Fruit fly (Drosophila melanogaster) whole organism, embryonic: Measurements from ENCODE around the gene spn-B.

Experiments used
- Atf6 ChIP-seq: fragments of 200-800 bp; sonication (Bioruptor generic); IDR thresholded peaks from 2 replicates; pipeline ENCODE4 v1.3.6; 2022; ENCODE audit warnings: missing biosample characterization, missing genetic modification characterization
- CG11085 ChIP-seq: fragments of 200-800 bp; sonication (Bioruptor generic); IDR thresholded peaks from 2 replicates; pipeline ENCODE4 v1.3.6; 2022; ENCODE audit warnings: missing biosample characterization, missing genetic modification characterization
- CG12391 ChIP-seq: fragments of 200-800 bp; sonication (Bioruptor generic); optimal IDR thresholded peaks from 3 replicates; lab custom pipeline; 2018; ENCODE audit warnings: missing biosample characterization, mild to moderate bottlenecking, missing genetic modification characterization, moderate library complexity
- CG13894 ChIP-seq: fragments of 200-800 bp; sonication (Bioruptor generic); optimal IDR thresholded peaks from 3 replicates; lab custom pipeline; 2018; ENCODE audit warnings: missing biosample characterization, mild to moderate bottlenecking, missing genetic modification characterization, moderate library complexity
- CG14667 ChIP-seq: fragments of 200-800 bp; sonication (Bioruptor generic); IDR thresholded peaks from 2 replicates; pipeline ENCODE4 v1.3.6; 2022; ENCODE audit warnings: missing biosample characterization, missing genetic modification characterization
- CG14710 ChIP-seq: fragments of 200-800 bp; sonication (Bioruptor generic); optimal IDR thresholded peaks from 3 replicates; lab custom pipeline; 2019; ENCODE audit warnings: missing biosample characterization, mild to moderate bottlenecking, missing genetic modification characterization, moderate library complexity
- CG16779 ChIP-seq: fragments of 200-800 bp; sonication (Bioruptor generic); IDR thresholded peaks from 2 replicates; pipeline ENCODE4 v1.3.6; 2022; ENCODE audit warnings: missing biosample characterization, missing genetic modification characterization
- CG1792 ChIP-seq: fragments of 200-800 bp; sonication (Bioruptor generic); optimal IDR thresholded peaks from 2 replicates; lab custom pipeline; 2016; ENCODE audit warnings: missing biosample characterization, missing genetic modification characterization
- CG18011 ChIP-seq: fragments of 200-800 bp; sonication (Bioruptor generic); optimal IDR thresholded peaks from 2 replicates; lab custom pipeline; 2017; ENCODE audit warnings: missing biosample characterization, missing genetic modification characterization, mild to moderate bottlenecking, moderate library complexity, missing genotype
- CG31441 ChIP-seq: fragments of 200-800 bp; sonication (Bioruptor generic); IDR thresholded peaks from 2 replicates; pipeline ENCODE4 v1.3.6; 2022; ENCODE audit warnings: missing biosample characterization, missing genetic modification characterization
- CG34224 ChIP-seq: fragments of 200-800 bp; sonication (Bioruptor generic); IDR thresholded peaks from 3 replicates; pipeline ENCODE4 v1.3.6; 2022; ENCODE audit warnings: missing biosample characterization, missing genetic modification characterization; ENCODE audit not compliant: partially characterized antibody
- CG34422 ChIP-seq: fragments of 200-800 bp; sonication (Bioruptor generic); IDR thresholded peaks from 3 replicates; pipeline ENCODE4 v1.3.6; 2022; ENCODE audit warnings: missing biosample characterization, missing genetic modification characterization
- CG3995 ChIP-seq: fragments of 200-800 bp; sonication (Bioruptor generic); optimal IDR thresholded peaks from 3 replicates; lab custom pipeline; 2016; ENCODE audit warnings: missing biosample characterization, missing genetic modification characterization
- CG4424 ChIP-seq: fragments of 200-800 bp; sonication (Bioruptor generic); optimal IDR thresholded peaks from 3 replicates; lab custom pipeline; 2016; ENCODE audit warnings: missing biosample characterization, missing genetic modification characterization
- CG4617 ChIP-seq: fragments of 200-800 bp; sonication (Bioruptor generic); optimal IDR thresholded peaks from 3 replicates; lab custom pipeline; 2016; ENCODE audit warnings: missing biosample characterization, missing genetic modification characterization, borderline replicate concordance
- CG5245 ChIP-seq: fragments of 200-800 bp; sonication (Bioruptor generic); optimal IDR thresholded peaks from 3 replicates; lab custom pipeline; 2016; ENCODE audit warnings: missing biosample characterization, missing genetic modification characterization
- CG6254 ChIP-seq: fragments of 200-800 bp; sonication (Bioruptor generic); optimal IDR thresholded peaks from 3 replicates; lab custom pipeline; 2017; ENCODE audit warnings: mild to moderate bottlenecking, missing biosample characterization, missing genetic modification reagents, missing genetic modification characterization
- CG6765 ChIP-seq: fragments of 200-800 bp; sonication (Bioruptor generic); optimal IDR thresholded peaks from 3 replicates; lab custom pipeline; 2017; ENCODE audit warnings: missing biosample characterization, mild to moderate bottlenecking, missing genetic modification characterization
- CG6791 ChIP-seq: fragments of 200-800 bp; sonication (Bioruptor generic); IDR thresholded peaks from 3 replicates; pipeline ENCODE4 v1.3.6; 2022; ENCODE audit warnings: missing biosample characterization, missing genetic modification characterization; ENCODE audit not compliant: partially characterized antibody
- CG9437 ChIP-seq: fragments of 200-800 bp; sonication (Bioruptor generic); optimal IDR thresholded peaks from 2 replicates; lab custom pipeline; 2018; ENCODE audit warnings: missing biosample characterization, mild to moderate bottlenecking, missing genetic modification characterization
- CG9609 ChIP-seq: fragments of 200-800 bp; sonication (Bioruptor generic); optimal IDR thresholded peaks from 3 replicates; lab custom pipeline; 2016; ENCODE audit warnings: missing biosample characterization, missing genetic modification characterization
- D19A ChIP-seq: fragments of 200-800 bp; optimal IDR thresholded peaks from 3 replicates; lab custom pipeline; 2019; ENCODE audit warnings: missing biosample characterization, mild to moderate bottlenecking, missing genetic modification characterization, moderate library complexity
- Dbx ChIP-seq: fragments of 200-800 bp; sonication (Bioruptor generic); IDR thresholded peaks from 3 replicates; pipeline ENCODE4 v1.3.6; 2022; ENCODE audit warnings: missing biosample characterization, missing genetic modification characterization
- Doc2 ChIP-seq: fragments of 200-800 bp; sonication (Bioruptor generic); IDR thresholded peaks from 2 replicates; pipeline ENCODE4 v1.3.6; 2022; ENCODE audit warnings: missing biosample characterization, missing genetic modification characterization
- Dref ChIP-seq: fragments of 200-800 bp; sonication (Bioruptor generic); IDR thresholded peaks from 2 replicates; pipeline ENCODE4 v1.3.6; 2022; ENCODE audit warnings: missing biosample characterization, missing genetic modification characterization
- Ets97D ChIP-seq: fragments of 200-800 bp; sonication (Bioruptor generic); optimal IDR thresholded peaks from 3 replicates; lab custom pipeline; 2016; ENCODE audit warnings: missing biosample characterization, missing genetic modification characterization
- Fer1 ChIP-seq: fragments of 200-800 bp; sonication (Bioruptor generic); optimal IDR thresholded peaks from 2 replicates; lab custom pipeline; 2017; ENCODE audit warnings: missing biosample characterization, mild to moderate bottlenecking, missing genetic modification characterization
- HLHmδ ChIP-seq: fragments of 200-800 bp; sonication (Bioruptor generic); optimal IDR thresholded peaks from 2 replicates; lab custom pipeline; 2018; ENCODE audit warnings: missing biosample characterization, mild to moderate bottlenecking, missing genetic modification characterization, moderate library complexity
- Hmr ChIP-seq: fragments of 200-800 bp; sonication (Bioruptor generic); optimal IDR thresholded peaks from 3 replicates; lab custom pipeline; 2017; ENCODE audit warnings: mild to moderate bottlenecking, missing biosample characterization, missing genetic modification reagents, missing genetic modification characterization
- NK7.1 ChIP-seq: fragments of 200-800 bp; sonication (Bioruptor generic); optimal IDR thresholded peaks from 3 replicates; lab custom pipeline; 2016; ENCODE audit warnings: missing biosample characterization, missing genetic modification characterization
- Six4 ChIP-seq: fragments of 200-800 bp; sonication (Bioruptor generic); optimal IDR thresholded peaks from 2 replicates; lab custom pipeline; 2016; ENCODE audit warnings: missing biosample characterization, missing genetic modification characterization
- Trl ChIP-seq, 3 experiments: fragments of >200 bp in 2 of 3; fragments of 200-800 bp in 1 of 3; sonication (Bioruptor generic) in 1 of 3; optimal IDR thresholded peaks; 2 replicates in 1 of 3; 3 replicates in 2 of 3; lab custom pipeline; 2016 to 2017; ENCODE audit warnings: missing biosample characterization in 1 of 3, missing genetic modification characterization in 1 of 3
- abd-A ChIP-seq: fragments of 200-800 bp; sonication (Bioruptor generic); optimal IDR thresholded peaks from 3 replicates; lab custom pipeline; 2019; ENCODE audit warnings: missing biosample characterization, mild to moderate bottlenecking, missing genetic modification characterization, moderate library complexity
- bab2 ChIP-seq: fragments of 200-800 bp; sonication (Bioruptor generic); optimal IDR thresholded peaks from 2 replicates; lab custom pipeline; 2016; ENCODE audit warnings: missing biosample characterization, missing genetic modification characterization
- chn ChIP-seq: fragments of 200-800 bp; sonication (Bioruptor generic); optimal IDR thresholded peaks from 2 replicates; lab custom pipeline; 2016; ENCODE audit warnings: missing biosample characterization, missing genetic modification characterization
- cwo ChIP-seq: fragments of 200-800 bp; sonication (Bioruptor generic); optimal IDR thresholded peaks from 3 replicates; lab custom pipeline; 2017; ENCODE audit warnings: missing biosample characterization, missing genetic modification characterization, mild to moderate bottlenecking, moderate library complexity, missing genetic modification reagents
- dmrt99B ChIP-seq: fragments of 200-800 bp; sonication (Bioruptor generic); optimal IDR thresholded peaks from 2 replicates; lab custom pipeline; 2018; ENCODE audit warnings: missing biosample characterization, mild to moderate bottlenecking, missing genetic modification characterization, moderate library complexity
- esg ChIP-seq: fragments of 200-800 bp; sonication (Bioruptor generic); conservative IDR thresholded peaks from 2 replicates; pipeline ENCODE4 v1.3.6; 2022; ENCODE audit warnings: missing biosample characterization, missing genetic modification characterization
- ewg ChIP-seq: fragments of 200-800 bp; sonication (Bioruptor generic); optimal IDR thresholded peaks from 3 replicates; lab custom pipeline; 2017; ENCODE audit warnings: mild to moderate bottlenecking, missing biosample characterization, missing genetic modification reagents, missing genetic modification characterization
- exex ChIP-seq: fragments of 200-800 bp; sonication (Bioruptor generic); optimal IDR thresholded peaks from 4 replicates; lab custom pipeline; 2018; ENCODE audit warnings: missing biosample characterization, mild to moderate bottlenecking, missing genetic modification characterization, moderate library complexity
- gcm ChIP-seq: fragments of 200-800 bp; sonication (Bioruptor generic); optimal IDR thresholded peaks from 2 replicates; lab custom pipeline; 2019; ENCODE audit warnings: missing biosample characterization, mild to moderate bottlenecking, missing genetic modification characterization, moderate library complexity
- hbn ChIP-seq: fragments of 200-800 bp; sonication (Bioruptor generic); IDR thresholded peaks from 2 replicates; pipeline ENCODE4 v1.3.6; 2022; ENCODE audit warnings: missing biosample characterization, missing genetic modification characterization; ENCODE audit not compliant: partially characterized antibody
- insv ChIP-seq, 2 experiments: fragments of 200-800 bp; sonication (Bioruptor generic); optimal IDR thresholded peaks; 3 replicates each; lab custom pipeline; 2016 to 2018; ENCODE audit warnings: missing biosample characterization in 2 of 2, missing genetic modification characterization in 2 of 2
- nmo ChIP-seq: fragments of 200-800 bp; sonication (Bioruptor generic); optimal IDR thresholded peaks from 2 replicates; lab custom pipeline; 2018; ENCODE audit warnings: missing biosample characterization, mild to moderate bottlenecking, missing genetic modification characterization, moderate library complexity
- oc ChIP-seq: fragments of 200-800 bp; sonication (Bioruptor generic); optimal IDR thresholded peaks from 2 replicates; lab custom pipeline; 2018; ENCODE audit warnings: missing biosample characterization, mild to moderate bottlenecking, missing genetic modification characterization, moderate library complexity
- sna ChIP-seq: fragments of 200-800 bp; sonication (Bioruptor generic); IDR thresholded peaks from 2 replicates; pipeline ENCODE4 v1.3.6; 2022; ENCODE audit warnings: missing biosample characterization, missing genetic modification characterization; ENCODE audit not compliant: partially characterized antibody
- trem ChIP-seq: fragments of 200-800 bp; optimal IDR thresholded peaks from 3 replicates; lab custom pipeline; 2019; ENCODE audit warnings: missing biosample characterization, mild to moderate bottlenecking, missing genetic modification characterization, moderate library complexity
- trh ChIP-seq: fragments of 200-800 bp; sonication (Bioruptor generic); optimal IDR thresholded peaks from 2 replicates; lab custom pipeline; 2016; ENCODE audit warnings: missing biosample characterization, missing genetic modification characterization
- ttk ChIP-seq: fragments of 200-800 bp; sonication (Bioruptor generic); IDR thresholded peaks from 2 replicates; pipeline ENCODE4 v2.1.2; 2022; ENCODE audit warnings: missing biosample characterization, missing genetic modification characterization
- twi ChIP-seq: fragments of 200-800 bp; optimal IDR thresholded peaks from 2 replicates; lab custom pipeline; 2019; ENCODE audit warnings: missing biosample characterization, mild to moderate bottlenecking, missing genetic modification characterization, moderate library complexity
- zfh1 ChIP-seq: fragments of 200-800 bp; sonication (Bioruptor generic); IDR thresholded peaks from 3 replicates; pipeline ENCODE4 v1.3.6; 2022; ENCODE audit warnings: missing biosample characterization, missing genetic modification characterization

spn-B gene

DNA sequence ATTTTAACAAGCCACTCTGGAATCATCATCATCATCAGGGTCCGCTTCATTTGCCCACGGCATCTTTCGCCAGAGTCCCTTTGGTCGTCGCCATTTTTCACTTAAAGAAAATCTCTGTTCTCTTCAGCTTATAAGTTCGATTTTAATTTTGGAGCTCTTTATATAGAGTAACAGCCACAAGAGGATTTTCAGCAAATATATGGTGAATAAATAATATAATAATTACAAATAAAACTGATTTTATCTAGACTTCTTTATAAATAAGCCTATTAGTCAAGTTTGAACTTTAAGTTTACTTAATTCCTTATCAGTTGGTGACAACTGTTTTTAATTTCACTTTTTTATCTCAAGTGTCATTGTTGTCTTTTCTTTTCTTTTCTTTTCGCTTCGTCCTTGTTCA, 20.6 kb downstream of the spn-B start (continued):
- TF ChIP-seq dmrt99B (tag; lab: Kevin White, UChicago) (peak; percentile 48), CG14710 (no peak), Doc2 (GFP tag; lab: Robert Waterston, UW) (no peak), CG34422 (GFP tag; lab: Robert Waterston, UW) (no peak), HLHmδ (GFP tag; lab: Kevin White, UChicago) (no peak), NK7.1 (GFP tag; lab: Kevin White, UChicago) (no peak), cwo (GFP tag; lab: Kevin White, UChicago) (peak; percentile 43), ttk (GFP tag; lab: Robert Waterston, UW) (no peak), CG3995 (GFP tag; lab: Kevin White, UChicago) (no peak), Ets97D (GFP tag; lab: Kevin White, UChicago) (no peak), Hmr (GFP tag; lab: Kevin White, UChicago) (peak; percentile 9), zfh1 (no peak), CG14667 (GFP tag; lab: Robert Waterston, UW) (no peak), CG31441 (GFP tag; lab: Robert Waterston, UW) (0 out of 2 replicates have a peak, but pooled peaks have one; percentile 11), Six4 (GFP tag; lab: Kevin White, UChicago) (no peak), CG12391 (tag; lab: Kevin White, UChicago) (no peak), CG13894 (no peak), abd-A (tag; lab: Kevin White, UChicago) (no peak), esg (no peak), CG34224 (GFP tag; lab: Robert Waterston, UW) (no peak), exex (tag; lab: Kevin White, UChicago) (no peak), CG9437 (GFP tag; lab: Kevin White, UChicago) (no peak), trem (tag; lab: Kevin White, UChicago) (no peak), CG1792 (GFP tag; lab: Kevin White, UChicago) (no peak), CG5245 (GFP tag; lab: Kevin White, UChicago) (no peak), CG4424 (no peak), CG16779 (GFP tag; lab: Robert Waterston, UW) (no peak), CG6791 (no peak), D19A (tag; lab: Kevin White, UChicago) (peak; percentile 26), CG6254 (no peak), ewg (GFP tag; lab: Kevin White, UChicago) (no peak), bab2 (GFP tag; lab: Kevin White, UChicago) (no peak), gcm (GFP tag; lab: Kevin White, UChicago) (no peak), Dbx (GFP tag; lab: Robert Waterston, UW) (no peak), CG18011 (no peak), Fer1 (GFP tag; lab: Kevin White, UChicago) (peak; percentile 44), oc (tag; lab: Kevin White, UChicago) (no peak), sna (GFP tag; lab: Robert Waterston, UW) (no peak), Atf6 (no peak), hbn (no peak), Trl (optimal IDR thresholded peaks at IDR 0.05; lab: Kevin White, UChicago) (no peak), Trl (GFP tag; optimal IDR thresholded peaks at IDR 0.05; lab: Kevin White, UChicago) (no peak), CG11085 (GFP tag; lab: Robert Waterston, UW) (no peak), twi (no peak), CG6765 (GFP tag; lab: Kevin White, UChicago) (no peak), trh (GFP tag; lab: Kevin White, UChicago) (no peak), insv (GFP tag; optimal IDR thresholded peaks at IDR 0.05; lab: Kevin White, UChicago) (no peak), nmo (no peak), chn (GFP tag; lab: Kevin White, UChicago) (no peak), Dref (GFP tag; lab: Robert Waterston, UW) (no peak), CG4617 (GFP tag; lab: Kevin White, UChicago) (no peak), CG9609 (GFP tag; lab: Kevin White, UChicago) (no peak)
